Worm (Caenorhabditis elegans) whole organism, midembryonic: ENCODE results near the gene hrg-5.
"Not testable (repeated sequence)": the region's sequence is repeated elsewhere in the genome, so short reads cannot be mapped to it uniquely, and the experiment has no call there.

ENCODE experiments used
- T22C8.4 ChIP-seq: fragments of 200-800 bp; sonication (Bioruptor generic); IDR thresholded peaks from 2 replicates; pipeline ENCODE4 v1.3.6; 2022; ENCODE audit warnings: missing genetic modification characterization, missing compliant biosample characterization
- cog-1 ChIP-seq: sonication (generic microtip); optimal IDR thresholded peaks from 2 replicates; lab custom pipeline; 2016; ENCODE audit warnings: missing genetic modification characterization, missing compliant biosample characterization
- flt-1 ChIP-seq: fragments of 200-800 bp; sonication (Bioruptor generic); IDR thresholded peaks from 2 replicates; pipeline ENCODE4 v1.3.6; 2022; ENCODE audit warnings: missing genetic modification characterization, missing compliant biosample characterization
- klf-2 ChIP-seq: fragments of 200-800 bp; sonication (Bioruptor generic); conservative IDR thresholded peaks from 2 replicates; pipeline ENCODE4 v1.3.6; 2022; ENCODE audit warnings: missing genetic modification reagents, missing genetic modification characterization, missing compliant biosample characterization
- med-1 ChIP-seq: sonication (generic microtip); optimal IDR thresholded peaks from 2 replicates; lab custom pipeline; 2017; ENCODE audit warnings: missing genetic modification characterization, mild to moderate bottlenecking, missing compliant biosample characterization, antibody characterized with exemption, missing genetic modification reagents; ENCODE audit not compliant: insufficient read depth
- ref-1 ChIP-seq: fragments of 200-800 bp; sonication (Bioruptor generic); conservative IDR thresholded peaks from 2 replicates; pipeline ENCODE4 v1.3.6; 2022; ENCODE audit warnings: missing genetic modification reagents, missing genetic modification characterization, missing compliant biosample characterization
- tab-1 ChIP-seq: fragments of 200-800 bp; sonication (Bioruptor generic); IDR thresholded peaks from 2 replicates; pipeline ENCODE4 v1.3.6; 2022; ENCODE audit warnings: missing genetic modification characterization, missing compliant biosample characterization
- ztf-23 ChIP-seq: fragments of 200-800 bp; sonication (Bioruptor generic); IDR thresholded peaks from 2 replicates; pipeline ENCODE4 v1.3.6; 2022; ENCODE audit warnings: missing genetic modification reagents, missing genetic modification characterization, missing compliant biosample characterization
- ztf-29 ChIP-seq: fragments of 200-800 bp; sonication (Bioruptor generic); IDR thresholded peaks from 2 replicates; pipeline ENCODE4 v1.3.6; 2022; ENCODE audit warnings: missing genetic modification reagents, missing genetic modification characterization, missing compliant biosample characterization

Gene hrg-5

DNA sequence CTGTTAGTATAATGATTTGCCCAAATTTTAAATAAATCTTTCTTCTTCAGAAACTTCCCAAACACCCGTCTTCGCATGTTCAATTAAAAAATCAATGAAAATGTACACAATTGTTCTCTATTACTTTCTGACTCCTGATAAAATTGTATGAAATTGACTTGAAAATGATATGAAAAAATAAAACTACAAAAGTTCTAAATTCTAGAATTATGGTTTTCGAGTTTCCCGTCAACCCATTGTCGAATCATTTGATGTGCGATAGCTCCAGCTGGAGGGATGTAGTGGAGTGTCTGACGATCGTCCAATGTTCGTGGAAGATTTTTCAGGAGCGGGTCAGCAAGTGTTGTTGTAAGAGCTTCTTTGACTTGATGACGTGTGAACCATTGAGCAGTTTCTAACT lies 19.3 kb downstream of the hrg-5 start:
- TF ChIP-seq cog-1 (tag; lab: Kevin White, UChicago) = no peak
- TF ChIP-seq T22C8.4 (GFP tag; lab: Robert Waterston, UW) = no peak
- TF ChIP-seq ztf-23 (GFP tag; lab: Robert Waterston, UW) = no peak
- no peak for TF ChIP-seq tab-1 (GFP tag; lab: Robert Waterston, UW)
- no peak for TF ChIP-seq ztf-29 (GFP tag; lab: Robert Waterston, UW)

DNA sequence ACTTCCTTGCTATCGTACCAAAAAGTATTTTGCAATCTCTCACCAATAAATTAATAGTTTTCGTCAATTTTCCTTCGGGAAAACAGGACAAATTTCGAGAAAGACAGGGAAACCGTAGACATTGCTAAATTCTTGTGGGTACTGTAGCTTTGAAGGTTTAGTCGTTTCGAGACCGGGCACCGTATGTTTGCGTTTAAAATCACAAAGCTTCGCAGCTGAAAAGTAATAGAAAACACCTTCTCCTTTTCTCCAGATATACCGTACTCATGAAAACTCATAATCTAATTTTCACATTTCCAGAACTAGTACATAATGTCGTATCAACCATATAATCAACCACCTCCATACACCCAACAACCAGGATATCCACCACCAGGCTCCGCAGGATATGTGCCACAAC lies 20.2 kb downstream of the hrg-5 start, which contains the start of gene F13H10.6:
Gene F13H10.6 (plus strand): TSS at position 301 of the 400 bp plus-strand sequence.
- TF ChIP-seq med-1 (GFP tag; lab: Kevin White, UChicago) (no peak), tab-1 (GFP tag; lab: Robert Waterston, UW) (no peak), T22C8.4 (GFP tag; lab: Robert Waterston, UW) (no peak), ztf-23 (GFP tag; lab: Robert Waterston, UW) (no peak), ztf-29 (GFP tag; lab: Robert Waterston, UW) (no peak), cog-1 (tag; lab: Kevin White, UChicago) (no peak), flt-1 (GFP tag; lab: Robert Waterston, UW) (no peak), ref-1 (no peak), klf-2 (GFP tag; lab: Robert Waterston, UW) (no peak)

DNA sequence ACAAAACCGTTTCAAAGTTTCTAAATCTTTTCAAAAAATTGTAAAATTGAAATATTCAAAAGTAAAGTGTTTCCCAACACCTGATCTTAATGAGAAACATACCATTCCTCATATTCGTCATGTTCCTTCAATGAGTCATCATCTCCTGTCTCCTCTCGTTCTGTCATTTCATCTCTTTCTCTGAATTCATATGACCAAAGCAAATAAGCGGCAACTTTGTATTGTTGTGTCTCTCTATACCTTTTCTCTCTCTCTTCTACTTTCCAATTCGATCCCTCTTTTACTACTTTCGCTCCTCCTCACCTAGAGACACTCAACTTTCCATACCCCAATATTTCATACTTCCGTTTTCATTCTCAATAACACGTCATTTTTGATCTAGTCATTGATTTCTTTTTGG lies 21.0 kb downstream of the hrg-5 start:
- TF ChIP-seq ref-1 = no peak
- no peak for TF ChIP-seq klf-2 (GFP tag; lab: Robert Waterston, UW)
- no peak for TF ChIP-seq ztf-29 (GFP tag; lab: Robert Waterston, UW)

DNA sequence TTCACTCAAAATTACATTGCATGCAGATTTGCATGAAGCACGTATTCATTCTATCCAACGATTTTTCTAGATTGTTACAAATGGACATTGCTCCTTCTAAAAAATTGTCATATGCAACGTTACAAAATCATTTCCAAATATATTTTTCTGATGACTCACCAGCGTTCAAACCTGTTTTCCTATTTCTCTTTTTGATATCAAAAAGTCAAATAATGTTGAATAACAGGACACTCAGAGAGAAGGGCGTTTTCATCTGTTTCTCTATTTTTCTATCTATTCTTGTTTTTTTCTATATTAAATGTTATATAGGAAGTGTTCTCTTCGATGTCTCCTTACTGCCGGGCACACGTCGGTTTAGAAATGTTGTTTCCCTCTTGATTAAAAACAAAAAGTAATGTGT lies 22.4 kb downstream of the hrg-5 start:
- TF ChIP-seq flt-1 (GFP tag; lab: Robert Waterston, UW) = no peak
- TF ChIP-seq T22C8.4 (GFP tag; lab: Robert Waterston, UW) = no peak
- TF ChIP-seq ztf-29 (GFP tag; lab: Robert Waterston, UW) = no peak
- no peak for TF ChIP-seq klf-2 (GFP tag; lab: Robert Waterston, UW)
- TF ChIP-seq tab-1 (GFP tag; lab: Robert Waterston, UW) = no peak
- TF ChIP-seq med-1 (GFP tag; lab: Kevin White, UChicago) = no peak
- TF ChIP-seq ref-1 = no peak
- TF ChIP-seq ztf-23 (GFP tag; lab: Robert Waterston, UW) = no peak
- TF ChIP-seq cog-1 (tag; lab: Kevin White, UChicago) = no peak

DNA sequence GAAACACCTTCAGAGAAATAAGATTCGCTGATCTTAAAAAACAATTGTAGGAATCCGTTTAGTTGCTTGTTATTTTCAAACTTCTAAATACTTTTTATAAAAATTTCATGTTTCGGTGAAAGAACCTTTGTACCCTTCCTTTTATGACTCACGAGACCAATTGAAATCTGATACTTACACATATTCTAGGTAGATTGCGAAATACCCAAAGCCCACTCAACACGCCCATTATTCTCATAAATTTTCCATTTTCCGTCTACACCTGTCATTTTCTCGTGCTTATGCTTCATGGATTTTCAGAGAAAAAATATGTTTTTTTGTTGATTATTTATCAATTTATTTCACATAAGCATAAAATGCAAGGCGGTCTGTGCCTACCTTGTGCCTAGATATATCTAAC lies 22.8 kb downstream of the hrg-5 start:
- TF ChIP-seq ztf-29 (GFP tag; lab: Robert Waterston, UW) (no peak), cog-1 (tag; lab: Kevin White, UChicago) (no peak), ztf-23 (GFP tag; lab: Robert Waterston, UW) (no peak), med-1 (GFP tag; lab: Kevin White, UChicago) (no peak), tab-1 (GFP tag; lab: Robert Waterston, UW) (no peak), T22C8.4 (GFP tag; lab: Robert Waterston, UW) (no peak), ref-1 (no peak), klf-2 (GFP tag; lab: Robert Waterston, UW) (no peak), flt-1 (GFP tag; lab: Robert Waterston, UW) (no peak)

DNA sequence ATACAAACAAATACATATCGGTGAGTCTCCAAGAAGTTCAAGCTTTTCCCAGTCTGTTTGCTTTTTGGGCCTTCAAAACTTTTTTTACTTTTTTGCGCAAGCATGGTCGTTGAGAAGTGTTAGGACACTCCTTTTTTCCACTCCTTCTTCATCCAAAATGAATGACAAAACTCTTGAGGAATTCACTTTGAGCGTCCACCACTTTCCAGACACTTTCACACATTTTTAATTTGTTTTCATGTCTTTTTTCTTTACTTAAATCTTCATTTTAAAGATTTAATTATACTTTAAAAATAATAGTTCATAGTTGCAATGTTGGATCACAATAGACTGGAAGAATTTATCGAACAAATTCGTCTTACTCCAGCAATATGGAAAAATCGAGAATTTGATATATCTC lies 25.0 kb downstream of the hrg-5 start, which contains the start of gene F13H10.1:
Gene F13H10.1 (plus strand): TSS at position 301 of the 400 bp plus-strand sequence.
- TF ChIP-seq cog-1 (tag; lab: Kevin White, UChicago) (no peak), flt-1 (GFP tag; lab: Robert Waterston, UW) (no peak), klf-2 (GFP tag; lab: Robert Waterston, UW) (no peak)

DNA sequence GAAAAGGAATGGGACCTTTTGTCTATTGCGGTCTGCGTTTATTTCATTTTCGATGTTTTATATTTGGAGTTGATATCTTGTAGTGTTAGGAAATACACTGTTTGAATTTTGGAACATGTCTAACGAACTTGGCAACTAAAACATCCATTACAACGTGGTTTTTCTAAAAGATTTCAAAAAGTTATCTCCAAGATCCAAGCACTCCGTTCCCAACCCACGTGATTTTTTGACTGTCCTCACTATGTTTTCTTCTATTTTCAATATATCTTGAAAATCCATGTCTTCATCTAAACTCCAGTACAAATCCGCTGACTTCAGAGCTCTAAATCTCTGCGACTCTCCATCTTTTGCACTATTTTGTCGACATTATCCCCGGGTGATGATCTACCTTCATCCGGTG lies 27.6 kb downstream of the hrg-5 start, which contains the start of gene F13H10.9:
Gene F13H10.9 (plus strand): TSS at position 301 of the 400 bp plus-strand sequence.
- no peak for TF ChIP-seq ref-1
- no peak for TF ChIP-seq tab-1 (GFP tag; lab: Robert Waterston, UW)
- no peak for TF ChIP-seq ztf-23 (GFP tag; lab: Robert Waterston, UW)
- TF ChIP-seq T22C8.4 (GFP tag; lab: Robert Waterston, UW) = no peak
- no peak for TF ChIP-seq klf-2 (GFP tag; lab: Robert Waterston, UW)
- no peak for TF ChIP-seq flt-1 (GFP tag; lab: Robert Waterston, UW)
- no peak for TF ChIP-seq cog-1 (tag; lab: Kevin White, UChicago)
- TF ChIP-seq med-1 (GFP tag; lab: Kevin White, UChicago) = no peak
- no peak for TF ChIP-seq ztf-29 (GFP tag; lab: Robert Waterston, UW)

DNA sequence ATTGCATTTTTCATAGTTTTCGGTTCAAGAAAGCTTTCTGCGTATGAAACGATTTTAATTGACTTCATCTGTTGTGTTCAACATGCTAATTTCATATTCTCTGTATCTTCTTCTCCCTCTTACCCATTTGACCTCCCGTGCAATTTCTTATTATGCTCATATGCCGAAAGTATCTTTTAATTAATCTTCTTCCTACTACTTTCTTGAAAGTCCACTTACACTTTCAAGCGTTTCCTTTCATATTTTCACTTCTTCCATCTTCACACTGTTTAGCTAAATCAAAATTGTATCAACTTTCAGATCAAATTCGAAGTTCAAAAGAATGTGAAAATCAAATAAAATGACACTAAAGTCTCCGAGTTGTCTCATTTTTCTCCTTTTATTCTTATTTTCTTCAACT lies 38.5 kb downstream of the hrg-5 start, which contains the start of gene F13H10.5:
Gene F13H10.5 (plus strand): TSS at position 301 of the 400 bp plus-strand sequence.
- TF ChIP-seq tab-1 (GFP tag; lab: Robert Waterston, UW) (no peak), ztf-29 (GFP tag; lab: Robert Waterston, UW) (no peak), ref-1 (no peak), med-1 (GFP tag; lab: Kevin White, UChicago) (no peak), T22C8.4 (GFP tag; lab: Robert Waterston, UW) (no peak)

DNA sequence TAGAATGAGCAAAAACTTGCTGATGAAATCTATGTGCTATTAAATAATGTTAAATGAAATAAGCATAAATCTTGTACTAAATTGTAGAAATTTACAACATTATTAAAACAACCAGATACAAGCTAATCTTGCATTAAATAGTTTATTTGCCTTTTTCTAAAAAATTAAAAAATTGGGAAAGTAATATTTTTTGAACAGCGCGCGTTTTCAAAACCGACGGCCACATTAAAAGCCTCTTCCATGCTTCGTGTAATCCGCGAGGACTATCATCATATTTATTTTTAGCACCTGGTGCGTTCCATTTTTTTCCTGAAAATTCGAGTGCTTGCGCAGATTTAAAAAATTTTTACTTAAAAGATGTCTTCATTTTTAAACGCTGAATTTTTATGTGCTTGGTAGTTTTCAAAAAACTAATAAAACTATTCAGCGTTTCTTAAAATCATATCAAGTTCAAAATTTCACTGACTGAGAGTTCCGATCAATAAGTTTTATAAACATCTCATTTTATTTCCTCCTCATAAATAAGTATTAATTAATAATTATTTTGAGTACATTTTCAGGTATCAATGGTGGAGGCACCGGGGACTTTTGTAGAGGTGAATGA lies 41.8 kb downstream of the hrg-5 start, which contains the start of gene Y43E12A.3:
Gene Y43E12A.3 (plus strand): TSS at position 554 of the 604 bp plus-strand sequence.
- TF ChIP-seq tab-1, flt-1, ztf-29 (GFP tag; lab: Robert Waterston, UW): not testable (repeated sequence)

DNA sequence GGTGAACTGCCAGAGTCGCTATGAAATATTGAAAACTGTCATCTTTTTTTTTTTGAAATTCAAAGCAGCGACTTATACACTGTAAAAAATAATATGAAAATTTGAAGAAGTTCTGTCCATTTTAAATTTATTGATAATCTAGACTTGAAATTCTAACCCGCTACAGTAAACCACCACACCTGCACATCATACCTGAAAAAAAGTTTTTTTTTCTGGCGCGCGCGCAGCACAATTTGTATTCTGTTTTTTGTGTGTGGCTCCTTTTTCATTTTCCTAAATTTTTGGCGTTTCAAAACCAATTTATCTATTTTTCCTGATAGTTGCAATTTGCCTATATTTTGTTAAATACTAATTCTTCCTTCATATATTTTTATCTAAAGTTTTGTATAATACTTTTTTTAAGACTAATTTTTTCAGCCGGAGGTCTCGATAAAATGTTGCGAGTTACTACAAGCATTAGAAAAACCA lies 43.6 kb downstream of the hrg-5 start, which contains the start of gene cyb-2.1:
Gene cyb-2.1 (plus strand): TSS at position 418 of the 468 bp plus-strand sequence.
- no peak for TF ChIP-seq klf-2 (GFP tag; lab: Robert Waterston, UW)
- no peak for TF ChIP-seq ref-1
- no peak for TF ChIP-seq cog-1 (tag; lab: Kevin White, UChicago)
- no peak for TF ChIP-seq T22C8.4 (GFP tag; lab: Robert Waterston, UW)
- TF ChIP-seq ztf-23 (GFP tag; lab: Robert Waterston, UW) = no peak
- no peak for TF ChIP-seq ztf-29 (GFP tag; lab: Robert Waterston, UW)
- no peak for TF ChIP-seq flt-1 (GFP tag; lab: Robert Waterston, UW)
- no peak for TF ChIP-seq med-1 (GFP tag; lab: Kevin White, UChicago)
- no peak for TF ChIP-seq tab-1 (GFP tag; lab: Robert Waterston, UW)
